Worm (Caenorhabditis elegans): Measurements from ENCODE around the gene F53F4.17.
A peak's percentile ranks its signal among the peaks of the same experiment; 100 is the strongest.

F53F4.17 gene

DNA sequence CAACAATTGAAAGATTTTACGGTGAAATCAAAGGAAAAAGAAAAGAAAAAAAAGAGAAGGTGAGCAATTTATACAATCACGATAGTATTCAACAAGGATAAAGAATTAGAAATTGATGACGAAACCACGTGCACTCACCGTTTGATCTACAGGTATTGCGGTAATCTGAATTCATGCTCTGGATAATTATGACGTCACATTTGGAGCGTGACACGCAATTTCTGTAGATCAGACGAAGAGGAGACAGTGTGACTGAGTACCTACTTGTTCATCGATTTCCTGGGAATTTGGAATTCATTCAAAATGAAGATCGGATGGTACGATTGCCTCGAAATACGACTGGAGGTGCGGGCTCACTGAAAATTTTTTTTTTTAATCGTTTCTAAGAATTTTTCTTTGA, 10.4 kb downstream of the F53F4.17 start:
- TF ChIP-seq rnt-1 (tag; optimal IDR thresholded peaks at IDR 0.05) (no peak), sptf-1 (tag; optimal IDR thresholded peaks at IDR 0.05) (no peak), efl-3 (GFP tag; optimal IDR thresholded peaks at IDR 0.05) (no peak), ceh-90 (tag; optimal IDR thresholded peaks at IDR 0.05) (no peak), fkh-10 (GFP tag; optimal IDR thresholded peaks at IDR 0.05) (no peak)

DNA sequence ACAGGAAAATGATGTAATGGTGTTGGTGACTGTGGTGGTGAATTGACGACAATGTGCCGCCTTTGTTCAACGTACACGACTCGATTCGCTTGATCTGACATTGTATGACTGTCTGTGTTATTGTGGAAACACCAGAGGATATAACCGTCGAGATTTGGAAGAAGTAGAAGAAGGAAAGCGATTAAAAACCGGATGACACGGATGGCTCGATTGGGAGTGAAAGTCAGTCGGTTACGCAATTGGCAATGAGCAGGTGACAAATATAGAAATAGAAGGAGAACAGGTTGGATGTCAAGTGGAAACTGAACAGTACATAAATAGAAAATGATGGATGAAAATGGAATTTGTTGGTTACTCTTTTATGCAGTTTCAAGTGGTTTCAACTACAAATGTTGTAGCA, 12.9 kb downstream of the F53F4.17 start, which contains the start of gene rdy-2:
rdy-2 (minus strand) TSS at position 101 of the 400 bp plus-strand sequence.
- TF ChIP-seq rnt-1 (tag; optimal IDR thresholded peaks at IDR 0.05) (no peak), nhr-71 (tag; optimal IDR thresholded peaks at IDR 0.05) (no peak), isw-1 (GFP tag; IDR thresholded peaks at IDR 0.05) (no peak), lin-39 (tag; optimal IDR thresholded peaks at IDR 0.05) (no peak), nhr-237 (tag; optimal IDR thresholded peaks at IDR 0.05) (no peak), mab-9 (GFP tag; IDR thresholded peaks at IDR 0.05) (no peak), fkh-10 (GFP tag; optimal IDR thresholded peaks at IDR 0.05) (no peak), elt-3 (tag; optimal IDR thresholded peaks at IDR 0.05) (no peak), blmp-1 (tag; optimal IDR thresholded peaks at IDR 0.05) (peak; percentile 10), grh-1 (GFP tag; IDR thresholded peaks at IDR 0.05) (no peak), sox-4 (tag; optimal IDR thresholded peaks at IDR 0.05) (no peak), efl-1 (optimal IDR thresholded peaks at IDR 0.05) (no peak), efl-1 (GFP tag; optimal IDR thresholded peaks at IDR 0.05 in 1 of 2) (peak in 1 of 2 experiments; percentile 53)

DNA sequence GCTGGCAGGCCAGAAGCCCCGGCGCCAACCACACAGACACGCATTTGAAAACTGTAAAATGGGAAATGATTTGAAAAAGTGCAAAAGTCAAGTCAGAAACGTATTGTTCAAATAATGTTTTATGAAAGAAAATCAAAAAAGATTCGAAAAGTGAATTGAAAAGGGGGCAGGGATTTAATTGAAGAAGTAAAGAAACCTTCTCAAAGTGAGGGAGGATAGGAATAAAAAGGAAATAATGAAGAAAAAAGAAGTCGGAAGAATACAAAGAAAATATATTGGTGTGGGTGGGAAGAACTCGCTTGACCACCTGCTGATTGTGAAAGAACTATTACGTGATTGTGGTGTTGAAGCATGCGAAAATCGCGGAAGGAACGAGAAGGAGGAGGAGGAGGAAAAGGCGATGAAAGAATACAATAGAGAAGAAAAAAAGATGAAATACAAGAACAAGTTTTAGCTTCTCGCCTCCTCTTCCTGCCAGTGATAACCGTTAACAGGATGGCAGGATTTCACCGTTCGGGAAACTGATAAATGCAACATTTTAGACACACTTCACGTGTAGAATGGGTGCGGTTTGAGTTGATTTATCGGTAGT, 18.7 kb downstream of the F53F4.17 start, which contains the start of gene fmo-4:
fmo-4 (minus strand) TSS at position 51 of the 592 bp plus-strand sequence.
- TF ChIP-seq nhr-12 (tag; optimal IDR thresholded peaks at IDR 0.05) = no peak
- no peak for TF ChIP-seq efl-3 (GFP tag; optimal IDR thresholded peaks at IDR 0.05)
- no peak for TF ChIP-seq hpl-2 (GFP tag; optimal IDR thresholded peaks at IDR 0.05)
- peak; percentile 23 for TF ChIP-seq blmp-1 (tag; optimal IDR thresholded peaks at IDR 0.05)
- TF ChIP-seq nhr-71 (tag; optimal IDR thresholded peaks at IDR 0.05) = no peak
- TF ChIP-seq snu-23 (GFP tag; optimal IDR thresholded peaks at IDR 0.05) = no peak
- no peak for TF ChIP-seq lin-15B (tag; optimal IDR thresholded peaks at IDR 0.05)

DNA sequence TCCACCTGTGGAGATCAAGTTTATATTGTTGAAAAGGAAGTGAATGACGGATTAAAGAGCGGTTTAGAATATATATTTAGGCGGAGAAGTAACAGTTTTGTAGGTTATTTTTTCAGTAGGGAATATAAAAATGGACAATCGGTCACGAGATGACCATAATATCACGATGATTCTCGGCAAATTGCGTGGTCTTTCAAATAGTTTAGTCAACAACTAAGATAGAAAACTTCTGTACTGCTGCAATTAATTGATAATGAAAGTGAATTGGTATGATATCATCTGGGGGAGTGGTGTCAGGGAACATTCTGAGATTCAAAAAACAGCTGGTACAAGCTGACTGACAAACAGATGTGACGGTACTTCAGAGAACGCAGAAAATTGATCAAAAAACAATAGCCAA, 20.5 kb downstream of the F53F4.17 start:
- peak; percentile 92 for TF ChIP-seq nhr-85 (tag)
- TF ChIP-seq mef-2 (tag; optimal IDR thresholded peaks at IDR 0.05) = no peak
- peak; percentile 45 for TF ChIP-seq vab-15 (tag; optimal IDR thresholded peaks at IDR 0.05)
- TF ChIP-seq elt-3 (tag; optimal IDR thresholded peaks at IDR 0.05) = peak in 2 of 6 experiments; percentile 35 to 82
- TF ChIP-seq tbx-2 (tag; optimal IDR thresholded peaks at IDR 0.05) = peak; percentile 33
- no peak for TF ChIP-seq ceh-90 (tag; optimal IDR thresholded peaks at IDR 0.05)
- TF ChIP-seq nhr-19 (GFP tag; conservative IDR thresholded peaks at IDR 0.05) = peak; percentile 20; the same call in 1 of the 2 replicates
- TF ChIP-seq snu-23 (GFP tag; optimal IDR thresholded peaks at IDR 0.05) = peak; percentile 46
- peak; percentile 44 for TF ChIP-seq nhr-71 (tag; optimal IDR thresholded peaks at IDR 0.05)
- TF ChIP-seq unc-86 (tag; optimal IDR thresholded peaks at IDR 0.05) = no peak
- TF ChIP-seq nhr-47 (tag; optimal IDR thresholded peaks at IDR 0.05) = no peak
- TF ChIP-seq nhr-90 (tag; optimal IDR thresholded peaks at IDR 0.05; ENCODE audit: poor library complexity) = peak; percentile 15
- no peak for TF ChIP-seq mab-9 (GFP tag; IDR thresholded peaks at IDR 0.05)
- TF ChIP-seq lin-35 (GFP tag; optimal IDR thresholded peaks at IDR 0.05) = peak in 1 of 2 experiments; percentile 42
- TF ChIP-seq blmp-1 (tag; optimal IDR thresholded peaks at IDR 0.05) = peak; percentile 81
- TF ChIP-seq mdl-1 (tag; optimal IDR thresholded peaks at IDR 0.05) = no peak
- TF ChIP-seq nhr-20 (tag; optimal IDR thresholded peaks at IDR 0.05) = peak; percentile 62
- no peak for TF ChIP-seq isw-1 (GFP tag; IDR thresholded peaks at IDR 0.05)

- no peak for TF ChIP-seq hlh-4 (tag; optimal IDR thresholded peaks at IDR 0.05)
- peak; percentile 61 for TF ChIP-seq blmp-1 (tag; optimal IDR thresholded peaks at IDR 0.05)
These were observed 21.8 kb downstream of the F53F4.17 start for ce11 chrV:13609806-13610205.

Measured in whole organism, L1 larva.